Worm (Caenorhabditis elegans) whole organism, young adult: ENCODE results near the gene C56A3.6.
A peak's percentile ranks its signal among the peaks of the same experiment; 100 is the strongest.

Experiments
- Y53F4B.3 ChIP-seq: fragments of 200-800 bp; sonication (Bioruptor generic); IDR thresholded peaks from 2 replicates; pipeline ENCODE4 v1.3.6; 2022; ENCODE audit warnings: missing genetic modification reagents, missing genetic modification characterization, missing compliant biosample characterization
- Y53G8AR.9 ChIP-seq: fragments of 200-800 bp; sonication (Bioruptor generic); conservative IDR thresholded peaks from 2 replicates; pipeline ENCODE4 v1.3.6; 2022; ENCODE audit warnings: missing genetic modification reagents, missing genetic modification characterization, missing compliant biosample characterization
- aptf-3 ChIP-seq: fragments of 200-800 bp; sonication (Bioruptor generic); IDR thresholded peaks from 2 replicates; pipeline ENCODE4 v1.3.6; 2022; ENCODE audit warnings: missing genetic modification characterization, missing compliant biosample characterization
- atf-7 ChIP-seq: sonication (generic microtip); optimal IDR thresholded peaks from 2 replicates; lab custom pipeline; 2017; ENCODE audit warnings: mild to moderate bottlenecking, missing genetic modification characterization, missing compliant biosample characterization
- attf-5 ChIP-seq: fragments of 200-800 bp; sonication (Bioruptor generic); optimal IDR thresholded peaks from 2 replicates; lab custom pipeline; 2018; ENCODE audit warnings: mild to moderate bottlenecking, missing genetic modification characterization, missing compliant biosample characterization
- cebp-2 ChIP-seq: fragments of 200-800 bp; sonication (Bioruptor generic); IDR thresholded peaks from 2 replicates; pipeline ENCODE4 v1.3.6; 2022; ENCODE audit warnings: missing genetic modification characterization, missing compliant biosample characterization
- ceh-100 ChIP-seq: fragments of 200-800 bp; sonication (Bioruptor generic); IDR thresholded peaks from 2 replicates; pipeline ENCODE4 v1.3.6; 2022; ENCODE audit warnings: missing genetic modification reagents, missing genetic modification characterization, missing compliant biosample characterization
- ceh-27 ChIP-seq: fragments of 200-800 bp; sonication (Bioruptor generic); optimal IDR thresholded peaks from 2 replicates; lab custom pipeline; 2018; ENCODE audit warnings: mild to moderate bottlenecking, missing genetic modification characterization, moderate library complexity, missing compliant biosample characterization
- dpl-1 ChIP-seq: fragments of 150-350 bp; optimal IDR thresholded peaks from 2 replicates; lab custom pipeline; 2014; ENCODE audit warnings: missing biosample characterization, missing genetic modification reagents, missing genetic modification characterization
- egl-44 ChIP-seq: fragments of 200-800 bp; sonication (Bioruptor generic); IDR thresholded peaks from 2 replicates; pipeline ENCODE4 v1.3.6; 2022; ENCODE audit warnings: missing genetic modification reagents, missing genetic modification characterization, missing compliant biosample characterization
- ekl-4 ChIP-seq: fragments of 200-800 bp; sonication (Bioruptor generic); IDR thresholded peaks from 2 replicates; pipeline ENCODE4 v1.3.6; 2022; ENCODE audit warnings: missing genetic modification reagents, missing genetic modification characterization, missing compliant biosample characterization
- gei-17 ChIP-seq: fragments of 200-800 bp; sonication (Bioruptor generic); optimal IDR thresholded peaks from 2 replicates; lab custom pipeline; 2018; ENCODE audit warnings: mild to moderate bottlenecking, missing genetic modification characterization, missing compliant biosample characterization
- him-1 ChIP-seq: sonication (generic microtip); optimal IDR thresholded peaks from 2 replicates; lab custom pipeline; 2016; ENCODE audit warnings: missing genotype, missing genetic modification reagents, missing genetic modification characterization, missing compliant biosample characterization
- hlh-12 ChIP-seq: sonication (generic microtip); optimal IDR thresholded peaks from 2 replicates; lab custom pipeline; 2016; ENCODE audit warnings: missing genetic modification characterization, missing compliant biosample characterization
- hmg-20 ChIP-seq: fragments of 200-800 bp; sonication (Bioruptor generic); IDR thresholded peaks from 2 replicates; pipeline ENCODE4 v1.3.6; 2022; ENCODE audit warnings: missing genetic modification reagents, missing genetic modification characterization, missing compliant biosample characterization
- hsf-1 ChIP-seq: fragments of 200-800 bp; sonication (Bioruptor generic); IDR thresholded peaks from 2 replicates; pipeline ENCODE4 v1.3.6; 2022; ENCODE audit warnings: missing genetic modification reagents, missing genetic modification characterization, missing compliant biosample characterization
- madf-10 ChIP-seq: sonication (generic microtip); optimal IDR thresholded peaks from 2 replicates; lab custom pipeline; 2016; ENCODE audit warnings: mild to moderate bottlenecking, missing genetic modification characterization, missing compliant biosample characterization
- madf-8 ChIP-seq: fragments of 200-800 bp; sonication (Bioruptor generic); conservative IDR thresholded peaks from 2 replicates; pipeline ENCODE4 v1.3.6; 2022; ENCODE audit warnings: missing genetic modification reagents, missing genetic modification characterization, missing compliant biosample characterization
- mcd-1 ChIP-seq: fragments of 200-800 bp; sonication (Bioruptor generic); IDR thresholded peaks from 2 replicates; pipeline ENCODE4 v1.3.6; 2022; ENCODE audit warnings: missing genetic modification reagents, missing genetic modification characterization, missing compliant biosample characterization
- nhr-80 ChIP-seq: sonication (generic microtip); optimal IDR thresholded peaks from 2 replicates; lab custom pipeline; 2016; ENCODE audit warnings: missing genetic modification characterization, missing compliant biosample characterization
- rpc-1 ChIP-seq, 2 experiments: fragments of 150-350 bp in 1 of 2; sonication (generic microtip) in 1 of 2; optimal IDR thresholded peaks; 2 replicates each; lab custom pipeline; 2014 to 2018; ENCODE audit warnings: missing biosample characterization in 1 of 2, missing genetic modification characterization in 1 of 2, missing genetic modification reagents in 1 of 2, missing genotype in 1 of 2
- sdz-38 ChIP-seq: sonication (generic microtip); optimal IDR thresholded peaks from 2 replicates; lab custom pipeline; 2016; ENCODE audit warnings: missing genotype, missing genetic modification characterization, missing compliant biosample characterization
- snpc-1.3 ChIP-seq: sonication (generic microtip); optimal IDR thresholded peaks from 2 replicates; lab custom pipeline; 2017; ENCODE audit warnings: missing genetic modification characterization, mild to moderate bottlenecking, missing compliant biosample characterization, antibody characterized with exemption, moderate library complexity, missing genotype, missing genetic modification reagents; ENCODE audit not compliant: insufficient read depth
- snpc-3.4 ChIP-seq: sonication (generic microtip); optimal IDR thresholded peaks from 2 replicates; lab custom pipeline; 2017; ENCODE audit warnings: missing genetic modification characterization, mild to moderate bottlenecking, missing compliant biosample characterization, antibody characterized with exemption, moderate library complexity, missing genotype, missing genetic modification reagents
- tbp1 ChIP-seq: fragments of 200-800 bp; sonication (Bioruptor generic); optimal IDR thresholded peaks from 2 replicates; lab custom pipeline; 2018; ENCODE audit warnings: mild to moderate bottlenecking, missing genetic modification characterization, missing compliant biosample characterization
- xnd-1 ChIP-seq: sonication (generic microtip); optimal IDR thresholded peaks from 2 replicates; lab custom pipeline; 2016; ENCODE audit warnings: missing genotype, missing genetic modification reagents, missing genetic modification characterization, missing compliant biosample characterization
- zfh-2 ChIP-seq: fragments of 200-800 bp; sonication (Bioruptor generic); conservative IDR thresholded peaks from 2 replicates; pipeline ENCODE4 v1.3.6; 2022; ENCODE audit warnings: missing genetic modification reagents, missing genetic modification characterization, missing compliant biosample characterization
- zim-3 ChIP-seq: sonication (generic microtip); optimal IDR thresholded peaks from 2 replicates; lab custom pipeline; 2017; ENCODE audit warnings: mild to moderate bottlenecking, missing genetic modification characterization, moderate library complexity, missing compliant biosample characterization
- ztf-18 ChIP-seq: sonication (generic microtip); optimal IDR thresholded peaks from 2 replicates; lab custom pipeline; 2016; ENCODE audit warnings: missing genotype, mild to moderate bottlenecking, missing genetic modification characterization, missing compliant biosample characterization
- ztf-25 ChIP-seq: fragments of 200-800 bp; sonication (Bioruptor generic); IDR thresholded peaks from 2 replicates; pipeline ENCODE4 v1.3.6; 2022; ENCODE audit warnings: missing genetic modification reagents, missing genetic modification characterization, missing compliant biosample characterization

C56A3.6 gene

DNA sequence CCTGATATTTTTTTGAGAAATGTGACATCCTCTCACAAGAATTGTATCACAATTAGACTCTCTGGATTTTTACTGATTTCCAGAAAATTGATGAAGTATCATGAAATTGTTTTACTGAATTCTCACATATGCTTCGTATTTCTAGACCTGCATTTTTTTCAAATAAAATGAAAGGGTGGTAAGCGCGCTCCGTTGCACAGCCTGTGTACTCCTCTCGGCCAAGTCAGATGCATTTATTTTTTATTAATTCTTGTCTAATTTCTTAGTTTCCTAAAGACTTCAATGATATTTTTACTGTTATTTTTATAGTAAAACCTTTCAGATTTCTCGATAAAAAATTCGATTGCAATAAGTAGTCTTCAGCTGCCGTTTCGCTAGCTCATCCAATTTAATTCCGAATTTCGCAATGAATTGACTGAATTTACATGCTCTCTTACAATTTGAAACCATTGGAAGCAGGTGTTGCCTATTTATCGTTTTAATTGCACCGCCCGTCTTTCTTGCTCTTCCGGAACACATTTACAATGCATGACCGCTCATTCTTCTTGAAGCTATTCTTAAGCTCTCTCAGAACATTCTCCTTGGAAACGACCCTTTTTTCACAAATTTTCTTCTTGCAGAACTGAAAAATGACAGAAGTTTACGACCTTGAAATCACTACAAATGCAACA is 35.4 kb upstream of the C56A3.6 start, which contains the start of gene tbcb-1 (continued):
- TF ChIP-seq atf-7 (tag; lab: Kevin White, UChicago): no peak
- TF ChIP-seq Y53G8AR.9: no peak
- TF ChIP-seq gei-17 (GFP tag; lab: Kevin White, UChicago): no peak
- TF ChIP-seq snpc-3.4 (tag; lab: Kevin White, UChicago): peak; percentile 0
- TF ChIP-seq egl-44 (GFP tag; lab: Robert Waterston, UW): no peak
- peak; percentile 92 for TF ChIP-seq mcd-1 (GFP tag; lab: Robert Waterston, UW)
- TF ChIP-seq hlh-12 (tag; lab: Kevin White, UChicago): no peak
- TF ChIP-seq ztf-25 (GFP tag; lab: Robert Waterston, UW): no peak
- TF ChIP-seq zim-3 (tag; lab: Kevin White, UChicago): no peak
- TF ChIP-seq ztf-18: no peak
- no peak for TF ChIP-seq nhr-80

ce11 chrV:13589494-13590176 is 33.4 kb upstream of the C56A3.6 start, which contains the start of the genes F53F4.2 and F53F4.18:
F53F4.2 (minus strand) TSS chrV:13589594.
F53F4.18 (plus strand) TSS chrV:13590126.
- TF ChIP-seq hsf-1 (GFP tag; lab: Robert Waterston, UW) (no peak), tbp1 (GFP tag; lab: Kevin White, UChicago) (no peak), Y53F4B.3 (no peak), atf-7 (tag; lab: Kevin White, UChicago) (no peak), snpc-1.3 (tag; lab: Kevin White, UChicago) (no peak)

ce11 chrV:13587902-13588301 is 31.7 kb upstream of the C56A3.6 start, which contains the start of gene F53F4.17:
F53F4.17 (plus strand) TSS chrV:13588202.
- TF ChIP-seq ekl-4 (GFP tag; lab: Robert Waterston, UW) (no peak), ceh-100 (GFP tag; lab: Robert Waterston, UW) (no peak), xnd-1 (tag; lab: Kevin White, UChicago) (no peak), sdz-38 (tag; lab: Kevin White, UChicago) (no peak), madf-8 (GFP tag; lab: Robert Waterston, UW) (no peak), Y53G8AR.9 (no peak), attf-5 (GFP tag; lab: Kevin White, UChicago) (no peak), zfh-2 (no peak), cebp-2 (no peak)

ce11 chrV:13584484-13584883 is 28.3 kb upstream of the C56A3.6 start, which contains the start of gene F53F4.1:
F53F4.1 (plus strand) TSS chrV:13584784.
- TF ChIP-seq him-1 (tag; lab: Kevin White, UChicago) (no peak), madf-10 (tag; lab: Kevin White, UChicago) (no peak), hlh-12 (tag; lab: Kevin White, UChicago) (no peak), dpl-1 (no peak), Y53G8AR.9 (no peak), xnd-1 (tag; lab: Kevin White, UChicago) (no peak), hmg-20 (GFP tag; lab: Robert Waterston, UW) (no peak), ceh-27 (no peak), rpc-1 (optimal IDR thresholded peaks at IDR 0.05; lab: Kevin White, UChicago) (no peak), rpc-1 (tag; optimal IDR thresholded peaks at IDR 0.05; lab: Kevin White, UChicago) (no peak), aptf-3 (GFP tag; lab: Robert Waterston, UW) (no peak)
